Worm (Caenorhabditis elegans) whole organism, L2 larva: ENCODE results near the gene sucl-2.
A peak's percentile ranks its signal among the peaks of the same experiment; 100 is the strongest.

Source experiments
- F13H6.1 ChIP-seq: sonication (generic microtip); optimal IDR thresholded peaks from 2 replicates; lab custom pipeline; 2016; ENCODE audit warnings: missing genetic modification characterization, missing compliant biosample characterization
- R02D3.7 ChIP-seq: fragments of 150-350 bp; optimal IDR thresholded peaks from 2 replicates; lab custom pipeline; 2014; ENCODE audit warnings: missing biosample characterization, missing genetic modification characterization
- aly-2 ChIP-seq: fragments of 150-350 bp; optimal IDR thresholded peaks from 2 replicates; lab custom pipeline; 2014; ENCODE audit warnings: missing biosample characterization, missing genetic modification characterization
- egl-27 ChIP-seq: sonication (generic microtip); optimal IDR thresholded peaks from 3 replicates; lab custom pipeline; 2017; ENCODE audit warnings: missing biosample characterization, missing genetic modification reagents, missing genetic modification characterization
- lin-39 ChIP-seq: fragments of 150-350 bp; optimal IDR thresholded peaks from 2 replicates; lab custom pipeline; 2014; ENCODE audit warnings: missing biosample characterization, missing genetic modification reagents, missing genetic modification characterization
- lsy-2 ChIP-seq, 2 experiments: fragments of 150-350 bp in 1 of 2; sonication (generic microtip) in 1 of 2; optimal IDR thresholded peaks; 2 replicates each; lab custom pipeline; 2014 to 2017; ENCODE audit warnings: missing biosample characterization in 2 of 2, missing genetic modification characterization in 2 of 2
- mdl-1 ChIP-seq, 2 experiments: fragments of 150-350 bp in 1 of 2; sonication (generic microtip) in 1 of 2; optimal IDR thresholded peaks; 2 replicates each; lab custom pipeline; 2017; ENCODE audit warnings: missing biosample characterization in 2 of 2, missing genetic modification characterization in 2 of 2
- nhr-6 ChIP-seq: fragments of 150-350 bp; optimal IDR thresholded peaks from 2 replicates; lab custom pipeline; 2014; ENCODE audit warnings: missing biosample characterization, missing genetic modification characterization
- unc-39 ChIP-seq: fragments of 150-350 bp; optimal IDR thresholded peaks from 2 replicates; lab custom pipeline; 2014; ENCODE audit warnings: missing biosample characterization, missing genetic modification characterization
- zag-1 ChIP-seq: fragments of 150-350 bp; optimal IDR thresholded peaks from 2 replicates; lab custom pipeline; 2014; ENCODE audit warnings: missing biosample characterization, missing genetic modification characterization

DNA sequence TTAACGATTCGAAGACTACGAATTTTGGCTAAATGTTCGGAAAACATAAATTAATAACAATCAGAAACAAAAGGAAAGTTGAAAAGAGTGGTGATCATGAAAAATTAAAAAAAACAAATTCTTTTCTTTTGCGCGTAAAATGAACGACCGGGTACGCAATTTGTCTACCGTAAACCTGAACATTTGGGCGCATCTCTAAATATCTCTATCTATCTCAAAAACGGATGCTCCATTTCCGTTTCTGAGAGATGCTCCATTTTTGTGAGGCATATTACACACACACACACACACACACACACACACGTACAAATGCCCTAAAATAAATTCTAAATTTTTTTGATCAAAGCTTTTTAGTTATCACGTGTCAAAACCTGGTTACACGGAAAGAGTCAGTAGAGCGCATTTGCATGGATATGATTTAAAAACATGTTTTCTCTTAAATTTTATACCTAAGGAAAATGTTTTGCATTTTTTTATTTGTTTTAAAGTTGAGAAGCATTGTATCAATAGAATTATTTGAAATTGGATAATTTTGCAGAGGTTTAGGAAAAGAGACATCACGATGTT, 12.1 kb downstream of the sucl-2 start:
- TF ChIP-seq egl-27 (tag; lab: Kevin White, UChicago) (no peak), lsy-2 (tag; optimal IDR thresholded peaks at IDR 0.05; lab: Kevin White, UChicago) (peak in 1 of 2 experiments; percentile 69), mdl-1 (tag; optimal IDR thresholded peaks at IDR 0.05; lab: Kevin White, UChicago) (no peak), unc-39 (tag; lab: Kevin White, UChicago) (no peak), nhr-6 (tag; lab: Kevin White, UChicago) (no peak), zag-1 (no peak), aly-2 (tag; lab: Kevin White, UChicago) (no peak), R02D3.7 (tag; lab: Kevin White, UChicago) (no peak), lin-39 (tag; lab: Kevin White, UChicago) (no peak), F13H6.1 (tag; lab: Kevin White, UChicago) (no peak)
